Worm (Caenorhabditis elegans) whole organism, mixed stage, embryonic: ENCODE results near the gene cpg-7.

ENCODE experiments used
- elt-1 ChIP-seq: sonication (generic microtip); optimal IDR thresholded peaks from 2 replicates; lab custom pipeline; 2017; ENCODE audit warnings: missing genetic modification characterization, mild to moderate bottlenecking, missing compliant biosample characterization, antibody characterized with exemption, moderate library complexity, borderline replicate concordance; ENCODE audit not compliant: insufficient read depth
- snpc-4 ChIP-seq: fragments of 150-350 bp; optimal IDR thresholded peaks from 2 replicates; lab custom pipeline; 2014; ENCODE audit warnings: missing biosample characterization, missing genetic modification characterization

DNA sequence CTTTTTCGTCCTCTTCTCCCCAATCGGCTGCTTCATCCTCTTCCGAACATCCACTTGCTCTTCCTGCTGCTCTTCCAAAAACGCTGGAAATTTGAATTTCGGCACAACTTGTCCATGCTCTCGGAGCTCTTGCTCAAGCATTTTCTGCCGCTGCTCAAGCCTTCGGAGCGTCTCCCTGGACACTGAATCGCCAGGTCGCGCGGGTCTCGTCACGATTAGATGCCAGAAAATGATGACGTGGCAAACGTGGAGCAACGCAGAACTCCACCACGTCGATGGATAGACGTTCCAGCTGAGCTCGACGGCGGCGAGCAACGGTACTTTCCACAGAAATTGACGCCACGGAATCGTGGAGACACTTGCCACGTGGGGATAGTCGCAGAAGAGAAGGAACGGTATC lies 20.2 kb upstream of the cpg-7 start:
- TF ChIP-seq snpc-4 (tag; lab: Kevin White, UChicago) (no peak), elt-1 (tag; lab: Kevin White, UChicago) (no peak)
